Fruit fly (Drosophila melanogaster): Measurements from ENCODE around the gene CG13928.

CG13928 gene

dm6 chr3L:1670008-1670407 is 41.8 kb upstream of the CG13928 start, which contains the start of gene RabX5:
Gene RabX5, minus strand, starts transcription at chr3L:1670108.
- TF ChIP-seq CG3032 (tag; optimal IDR thresholded peaks at IDR 0.05) = no peak
- no peak for TF ChIP-seq Eip93F (GFP tag; optimal IDR thresholded peaks at IDR 0.05)
- no peak for TF ChIP-seq CG11902 (GFP tag; optimal IDR thresholded peaks at IDR 0.05)
- no peak for TF ChIP-seq CG32006 (GFP tag; optimal IDR thresholded peaks at IDR 0.05)
- no peak for TF ChIP-seq Hr4 (GFP tag; optimal IDR thresholded peaks at IDR 0.05)
- no peak for TF ChIP-seq Ets96B (tag; optimal IDR thresholded peaks at IDR 0.05)
- no peak for TF ChIP-seq CG10669 (GFP tag; optimal IDR thresholded peaks at IDR 0.05)
- TF ChIP-seq CG11294 (GFP tag; IDR thresholded peaks at IDR 0.05) = no peak
- TF ChIP-seq salr (GFP tag; optimal IDR thresholded peaks at IDR 0.05) = no peak
- TF ChIP-seq fd85E (GFP tag; optimal IDR thresholded peaks at IDR 0.05) = no peak
- TF ChIP-seq CG8119 (GFP tag; IDR thresholded peaks at IDR 0.05) = no peak

- TF ChIP-seq CG32006 (GFP tag; optimal IDR thresholded peaks at IDR 0.05) = no peak
- TF ChIP-seq Lpt (GFP tag; optimal IDR thresholded peaks at IDR 0.05) = no peak
- TF ChIP-seq CG15336 (GFP tag; IDR thresholded peaks at IDR 0.05) = no peak
- TF ChIP-seq CG10669 (GFP tag; optimal IDR thresholded peaks at IDR 0.05) = no peak
- TF ChIP-seq CG11902 (GFP tag; optimal IDR thresholded peaks at IDR 0.05) = peak; percentile 81
- TF ChIP-seq CG31627 (GFP tag; optimal IDR thresholded peaks at IDR 0.05) = peak; percentile 93
- peak; percentile 39 for TF ChIP-seq Ets96B (tag; optimal IDR thresholded peaks at IDR 0.05)
- TF ChIP-seq fd59A (GFP tag; optimal IDR thresholded peaks at IDR 0.05) = peak; percentile 51
- TF ChIP-seq Eip78C (GFP tag) = peak; percentile 95
- peak; percentile 35; the same call in 1 of the 2 replicates for TF ChIP-seq CG11294 (GFP tag; IDR thresholded peaks at IDR 0.05)
- peak; percentile 79 for TF ChIP-seq Smox (GFP tag; optimal IDR thresholded peaks at IDR 0.05)
- no peak for TF ChIP-seq CG3919 (GFP tag; optimal IDR thresholded peaks at IDR 0.05)
- TF ChIP-seq CG16779 (tag; optimal IDR thresholded peaks at IDR 0.05) = peak; percentile 74
- no peak for TF ChIP-seq spab (GFP tag; optimal IDR thresholded peaks at IDR 0.05)
- peak; percentile 77 for TF ChIP-seq CG9139 (GFP tag; optimal IDR thresholded peaks at IDR 0.05)
- TF ChIP-seq svp (GFP tag) = no peak
- TF ChIP-seq Met (GFP tag; optimal IDR thresholded peaks at IDR 0.05) = peak; percentile 85
- TF ChIP-seq CG6854 (GFP tag; optimal IDR thresholded peaks at IDR 0.05) = peak; percentile 89
- peak; percentile 84 for TF ChIP-seq Blimp-1 (GFP tag; optimal IDR thresholded peaks at IDR 0.05)
- peak; percentile 74 for TF ChIP-seq net (GFP tag; optimal IDR thresholded peaks at IDR 0.05)
- TF ChIP-seq vri (GFP tag; optimal IDR thresholded peaks at IDR 0.05) = no peak
- peak; percentile 57 for TF ChIP-seq CG11762 (GFP tag; optimal IDR thresholded peaks at IDR 0.05; ENCODE audit: insufficient read depth)
- peak; percentile 85 for TF ChIP-seq CG7368 (GFP tag; optimal IDR thresholded peaks at IDR 0.05)
- no peak for TF ChIP-seq dsx (GFP tag; optimal IDR thresholded peaks at IDR 0.05; ENCODE audit: poor library complexity, severe bottlenecking)
- TF ChIP-seq CG6276 (GFP tag; optimal IDR thresholded peaks at IDR 0.05) = no peak
- TF ChIP-seq CG6792 (GFP tag; optimal IDR thresholded peaks at IDR 0.05) = peak; percentile 73
- TF ChIP-seq CG8632 (GFP tag; optimal IDR thresholded peaks at IDR 0.05) = no peak
- TF ChIP-seq CG8319 (GFP tag; optimal IDR thresholded peaks at IDR 0.05) = peak; percentile 73
- peak; percentile 62 for TF ChIP-seq dac (GFP tag; optimal IDR thresholded peaks at IDR 0.05)
- TF ChIP-seq achi (GFP tag; optimal IDR thresholded peaks at IDR 0.05) = peak; percentile 100
- peak; percentile 79 for TF ChIP-seq OdsH (GFP tag; optimal IDR thresholded peaks at IDR 0.05)
- no peak for TF ChIP-seq Eip93F (GFP tag; optimal IDR thresholded peaks at IDR 0.05)
- peak; percentile 77 for TF ChIP-seq fkh (GFP tag; optimal IDR thresholded peaks at IDR 0.05)
- TF ChIP-seq pdm3 (GFP tag; optimal IDR thresholded peaks at IDR 0.05) = no peak
- peak; percentile 85 for TF ChIP-seq Eip75B (GFP tag; optimal IDR thresholded peaks at IDR 0.05)
- peak; percentile 91 for TF ChIP-seq esn (GFP tag; optimal IDR thresholded peaks at IDR 0.05)
- peak; percentile 93 for TF ChIP-seq CG6163 (GFP tag; IDR thresholded peaks at IDR 0.05)
- TF ChIP-seq acj6 (GFP tag; optimal IDR thresholded peaks at IDR 0.05) = no peak
- TF ChIP-seq Sox102F (GFP tag; optimal IDR thresholded peaks at IDR 0.05) = peak; percentile 70
- no peak for TF ChIP-seq CG6808 (GFP tag; optimal IDR thresholded peaks at IDR 0.05)
- TF ChIP-seq cyc (GFP tag; optimal IDR thresholded peaks at IDR 0.05) = peak; percentile 94
- TF ChIP-seq Sox14 (GFP tag; optimal IDR thresholded peaks at IDR 0.05) = peak; percentile 68
- peak; percentile 84 for TF ChIP-seq eg (GFP tag; IDR thresholded peaks at IDR 0.05)
- TF ChIP-seq ss (GFP tag; optimal IDR thresholded peaks at IDR 0.05) = peak; percentile 56 to 85
- TF ChIP-seq Hr4 (GFP tag; optimal IDR thresholded peaks at IDR 0.05) = no peak
- TF ChIP-seq CG8119 (GFP tag; IDR thresholded peaks at IDR 0.05) = no peak
These were observed 40.3 kb upstream of the CG13928 start, which contains the start of gene RpL23A for dm6 chr3L:1668504-1668903. Gene RpL23A, minus strand, starts transcription at chr3L:1668654.

All from whole organism, prepupa.